Fruit fly (Drosophila melanogaster) whole organism, wandering third instar larva: ENCODE data around the gene CG4789.

Source experiments
- Abd-B ChIP-seq: fragments of >200 bp; optimal IDR thresholded peaks from 2 replicates; lab custom pipeline; 2017; ENCODE audit warnings: missing biosample characterization, missing genetic modification characterization
- CG32264 ChIP-seq: fragments of 200-800 bp; sonication (Bioruptor generic); optimal IDR thresholded peaks from 2 replicates; lab custom pipeline; 2016; ENCODE audit warnings: missing biosample characterization, missing genetic modification characterization
- CrebA ChIP-seq: fragments of 200-800 bp; sonication (Bioruptor generic); optimal IDR thresholded peaks from 2 replicates; lab custom pipeline; 2016; ENCODE audit warnings: missing biosample characterization, mild to moderate bottlenecking, missing genetic modification characterization, borderline replicate concordance
- Dfd ChIP-seq: fragments of >200 bp; optimal IDR thresholded peaks from 2 replicates; lab custom pipeline; 2017; ENCODE audit warnings: missing biosample characterization, missing genetic modification characterization
- GATAd ChIP-seq: sonication (Bioruptor generic); optimal IDR thresholded peaks from 2 replicates; lab custom pipeline; 2016; ENCODE audit warnings: missing biosample characterization, missing genetic modification characterization
- HLH106 ChIP-seq: fragments of 200-800 bp; optimal IDR thresholded peaks from 3 replicates; lab custom pipeline; 2019; ENCODE audit warnings: missing biosample characterization, mild to moderate bottlenecking, missing genetic modification characterization, moderate library complexity
- Hnf4 ChIP-seq: fragments of 200-800 bp; sonication (Bioruptor generic); optimal IDR thresholded peaks from 2 replicates; lab custom pipeline; 2016; ENCODE audit warnings: missing biosample characterization, mild to moderate bottlenecking, missing genetic modification characterization
- Hr78 ChIP-seq: fragments of >200 bp; optimal IDR thresholded peaks from 2 replicates; lab custom pipeline; 2017; ENCODE audit warnings: missing biosample characterization, missing genetic modification characterization
- Hr83 ChIP-seq: fragments of 200-300 bp; sonication (Bioruptor generic); optimal IDR thresholded peaks from 2 replicates; lab custom pipeline; 2016; ENCODE audit warnings: missing biosample characterization, mild to moderate bottlenecking, missing genetic modification characterization, moderate library complexity; ENCODE audit not compliant: poor library complexity, severe bottlenecking
- Jra ChIP-seq: sonication (Bioruptor generic); optimal IDR thresholded peaks from 2 replicates; lab custom pipeline; 2016; ENCODE audit warnings: missing biosample characterization, missing genetic modification characterization
- Mio ChIP-seq: sonication (Bioruptor generic); optimal IDR thresholded peaks from 2 replicates; lab custom pipeline; 2016; ENCODE audit warnings: missing biosample characterization, missing genetic modification characterization
- Myc ChIP-seq: fragments of >200 bp; optimal IDR thresholded peaks from 2 replicates; lab custom pipeline; 2017
- N ChIP-seq: fragments of >200 bp; optimal IDR thresholded peaks from 2 replicates; lab custom pipeline; 2018; ENCODE audit warnings: missing biosample characterization, missing external identifiers, missing genetic modification characterization
- OdsH ChIP-seq: fragments of 200-800 bp; sonication (Bioruptor generic); optimal IDR thresholded peaks from 2 replicates; lab custom pipeline; 2016; ENCODE audit warnings: missing biosample characterization, mild to moderate bottlenecking, missing genetic modification characterization
- Rel ChIP-seq, 2 experiments: fragments of 200-800 bp; sonication (Bioruptor generic) in 1 of 2; optimal IDR thresholded peaks; 2 replicates in 1 of 2; 3 replicates in 1 of 2; lab custom pipeline; 2016 to 2019; ENCODE audit warnings: mild to moderate bottlenecking in 2 of 2, missing biosample characterization in 2 of 2, missing genetic modification characterization in 2 of 2, moderate library complexity in 1 of 2
- Sp1 ChIP-seq: fragments of 200-800 bp; sonication (Bioruptor generic); optimal IDR thresholded peaks from 3 replicates; lab custom pipeline; 2019; ENCODE audit warnings: missing biosample characterization, mild to moderate bottlenecking, missing genetic modification characterization, moderate library complexity
- Vsx2 ChIP-seq: fragments of 200-300, 225-300 bp; sonication (Bioruptor generic); optimal IDR thresholded peaks from 2 replicates; lab custom pipeline; 2018; ENCODE audit warnings: missing biosample characterization, missing genetic modification characterization; ENCODE audit not compliant: partially characterized antibody
- br ChIP-seq: fragments of 200-800 bp; sonication (Bioruptor generic); optimal IDR thresholded peaks from 2 replicates; lab custom pipeline; 2016; ENCODE audit warnings: missing biosample characterization, missing genetic modification characterization
- brk ChIP-seq: fragments of 200-800 bp; sonication (Bioruptor generic); optimal IDR thresholded peaks from 2 replicates; lab custom pipeline; 2016; ENCODE audit warnings: missing biosample characterization, mild to moderate bottlenecking, missing genetic modification characterization
- dmrt93B ChIP-seq: fragments of 200-800 bp; sonication (Bioruptor generic); optimal IDR thresholded peaks from 2 replicates; lab custom pipeline; 2018; ENCODE audit warnings: missing biosample characterization, mild to moderate bottlenecking, missing genetic modification characterization
- dsf ChIP-seq: sonication (Bioruptor generic); optimal IDR thresholded peaks from 2 replicates; lab custom pipeline; 2016; ENCODE audit warnings: missing biosample characterization, missing genetic modification characterization, borderline replicate concordance
- ey ChIP-seq: fragments of 200-800 bp; sonication (Bioruptor generic); optimal IDR thresholded peaks from 2 replicates; lab custom pipeline; 2016; ENCODE audit warnings: missing biosample characterization, missing genetic modification characterization
- foxo ChIP-seq, 2 experiments: fragments of 200-800 bp; sonication (Bioruptor generic); optimal IDR thresholded peaks; 2 replicates in 1 of 2; 3 replicates in 1 of 2; lab custom pipeline; 2016 to 2017; ENCODE audit warnings: missing biosample characterization in 2 of 2, missing genetic modification characterization in 2 of 2
- fru ChIP-seq: fragments of 200-800 bp; sonication (Bioruptor generic); optimal IDR thresholded peaks from 3 replicates; lab custom pipeline; 2016; ENCODE audit warnings: missing biosample characterization, mild to moderate bottlenecking, missing genetic modification characterization
- h ChIP-seq: fragments of 200-800 bp; sonication (Bioruptor generic); optimal IDR thresholded peaks from 3 replicates; lab custom pipeline; 2016; ENCODE audit warnings: missing biosample characterization, mild to moderate bottlenecking, missing genetic modification characterization
- lola ChIP-seq: fragments of >200 bp; optimal IDR thresholded peaks from 2 replicates; lab custom pipeline; 2017; ENCODE audit warnings: missing biosample characterization, missing genetic modification characterization
- pan ChIP-seq: fragments of >200 bp; optimal IDR thresholded peaks from 2 replicates; lab custom pipeline; 2017
- psq ChIP-seq: fragments of 200-800 bp; sonication (Bioruptor generic); optimal IDR thresholded peaks from 3 replicates; lab custom pipeline; 2017; ENCODE audit warnings: missing biosample characterization, mild to moderate bottlenecking, missing genetic modification characterization, moderate library complexity
- rgr ChIP-seq: fragments of 200-800 bp; sonication (Bioruptor generic); optimal IDR thresholded peaks from 3 replicates; lab custom pipeline; 2016; ENCODE audit warnings: missing biosample characterization, mild to moderate bottlenecking, missing genetic modification characterization
- sage ChIP-seq: fragments of 200-800 bp; sonication (Bioruptor generic); optimal IDR thresholded peaks from 2 replicates; lab custom pipeline; 2016; ENCODE audit warnings: missing biosample characterization, mild to moderate bottlenecking, missing genetic modification characterization
- sv ChIP-seq: fragments of 200-800 bp; sonication (Bioruptor generic); optimal IDR thresholded peaks from 3 replicates; lab custom pipeline; 2016; ENCODE audit warnings: missing biosample characterization, missing genetic modification characterization
- tai ChIP-seq: sonication (Bioruptor generic); optimal IDR thresholded peaks from 2 replicates; lab custom pipeline; 2016; ENCODE audit warnings: missing biosample characterization, missing genetic modification characterization
- usp ChIP-seq: fragments of >200 bp; optimal IDR thresholded peaks from 2 replicates; lab custom pipeline; 2017; ENCODE audit warnings: missing biosample characterization, missing genetic modification characterization
- woc ChIP-seq: sonication (Bioruptor generic); optimal IDR thresholded peaks from 2 replicates; lab custom pipeline; 2016; ENCODE audit warnings: missing biosample characterization, mild to moderate bottlenecking, missing genetic modification characterization

The CG4789 gene

DNA sequence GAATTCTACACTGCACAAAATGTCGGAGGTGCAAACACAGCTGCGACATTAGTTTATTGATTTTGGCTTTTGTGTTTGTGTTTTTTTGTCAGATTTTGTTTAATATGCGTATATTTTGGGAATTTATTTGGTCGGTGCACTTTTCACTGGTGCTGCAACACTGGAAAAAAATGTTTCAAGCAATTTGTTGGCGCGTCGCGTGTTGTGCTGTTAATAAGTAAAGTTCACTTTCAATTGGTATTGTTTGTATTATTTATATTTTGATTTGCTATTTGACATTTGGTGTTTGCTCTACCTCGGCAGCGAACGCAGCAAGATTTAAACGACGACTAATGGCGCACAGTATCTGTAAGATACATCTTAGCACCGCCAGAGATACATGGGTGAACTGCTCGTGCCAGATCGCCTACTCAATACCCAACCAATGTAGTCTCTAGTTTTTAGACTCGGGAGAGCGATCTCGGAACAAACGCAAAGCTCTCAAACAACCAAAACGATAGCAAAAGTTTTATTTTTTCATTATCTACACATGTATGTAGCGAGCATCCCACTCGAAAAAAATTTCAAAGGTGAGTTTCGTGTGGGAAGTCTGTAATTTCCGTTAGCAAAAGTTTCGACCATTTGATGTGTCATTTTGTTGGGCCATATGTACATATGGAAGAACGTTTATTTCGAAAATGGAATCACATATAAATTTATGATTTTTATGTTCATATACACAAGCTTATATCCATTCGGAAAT, 18.4 kb upstream of the CG4789 start:
- TF ChIP-seq sv (GFP tag; lab: Kevin White, UChicago) (peak; percentile 8), N (GFP tag; lab: Kevin White, UChicago) (no peak), Hr83 (GFP tag; lab: Kevin White, UChicago) (no peak), GATAd (no peak), fru (peak; percentile 4), woc (GFP tag; lab: Kevin White, UChicago) (no peak), br (no peak), brk (GFP tag; lab: Kevin White, UChicago) (no peak), sage (GFP tag; lab: Kevin White, UChicago) (no peak), lola (GFP tag; lab: Kevin White, UChicago) (no peak), usp (no peak), h (GFP tag; lab: Kevin White, UChicago) (peak; percentile 13), Myc (lab: Kevin White, UChicago) (no peak), Sp1 (GFP tag; lab: Kevin White, UChicago) (no peak), Hr78 (GFP tag; lab: Kevin White, UChicago) (no peak), Abd-B (GFP tag; lab: Kevin White, UChicago) (no peak), CrebA (GFP tag; lab: Kevin White, UChicago) (no peak), ey (peak; percentile 4), Vsx2 (GFP tag; lab: Kevin White, UChicago) (no peak), pan (lab: Kevin White, UChicago) (no peak), Dfd (no peak), Jra (GFP tag; lab: Kevin White, UChicago) (no peak), foxo (GFP tag; optimal IDR thresholded peaks at IDR 0.05; lab: Kevin White, UChicago) (peak in 1 of 2 experiments; percentile 13), psq (GFP tag; lab: Kevin White, UChicago) (no peak), rgr (GFP tag; lab: Kevin White, UChicago) (peak; percentile 20), dmrt93B (GFP tag; lab: Kevin White, UChicago) (no peak), Rel (GFP tag; optimal IDR thresholded peaks at IDR 0.05; lab: Kevin White, UChicago) (no peak), Rel (tag; optimal IDR thresholded peaks at IDR 0.05; lab: Kevin White, UChicago) (no peak), OdsH (peak; percentile 0), Hnf4 (GFP tag; lab: Kevin White, UChicago) (no peak), tai (GFP tag; lab: Kevin White, UChicago) (no peak), Mio (no peak), dsf (GFP tag; lab: Kevin White, UChicago) (no peak)
- TF ChIP-seq, all 38 proteins: peak for 7

- TF ChIP-seq sage (GFP tag; lab: Kevin White, UChicago) (no peak), tai (GFP tag; lab: Kevin White, UChicago) (no peak), CrebA (GFP tag; lab: Kevin White, UChicago) (no peak), Jra (GFP tag; lab: Kevin White, UChicago) (no peak), psq (GFP tag; lab: Kevin White, UChicago) (no peak), Hr78 (GFP tag; lab: Kevin White, UChicago) (no peak), br (no peak), OdsH (no peak), Myc (lab: Kevin White, UChicago) (no peak), HLH106 (tag; lab: Kevin White, UChicago) (no peak), dsf (GFP tag; lab: Kevin White, UChicago) (no peak), brk (GFP tag; lab: Kevin White, UChicago) (no peak), lola (GFP tag; lab: Kevin White, UChicago) (no peak), CG32264 (GFP tag; lab: Kevin White, UChicago) (no peak), Hnf4 (GFP tag; lab: Kevin White, UChicago) (no peak), usp (no peak), foxo (GFP tag; optimal IDR thresholded peaks at IDR 0.05; lab: Kevin White, UChicago) (no peak), Rel (GFP tag; optimal IDR thresholded peaks at IDR 0.05; lab: Kevin White, UChicago) (no peak), Rel (tag; optimal IDR thresholded peaks at IDR 0.05; lab: Kevin White, UChicago) (no peak), woc (GFP tag; lab: Kevin White, UChicago) (no peak)
- TF ChIP-seq, all 38 proteins: peak for 0
Observed at dm6 chrX:16783141-16783715, 17.5 kb upstream of the CG4789 start, which contains the start of gene if. Gene if (minus strand): TSS chrX:16783434.
